Fruit fly (Drosophila melanogaster) whole organism, prepupa: Measurements from ENCODE around the gene CG17477.

ENCODE experiments used
- Blimp-1 ChIP-seq: fragments of 200-800 bp; sonication (Bioruptor generic); optimal IDR thresholded peaks from 3 replicates; lab custom pipeline; 2017; ENCODE audit warnings: missing biosample characterization, missing genetic modification characterization, mild to moderate bottlenecking, moderate library complexity, missing genetic modification reagents
- CG10631 ChIP-seq: fragments of 200-800 bp; sonication (Bioruptor generic); optimal IDR thresholded peaks from 2 replicates; lab custom pipeline; 2016; ENCODE audit warnings: missing biosample characterization, missing genetic modification characterization
- CG10669 ChIP-seq: fragments of 200-800 bp; sonication (Bioruptor generic); optimal IDR thresholded peaks from 3 replicates; lab custom pipeline; 2018; ENCODE audit warnings: missing biosample characterization, mild to moderate bottlenecking, missing genetic modification characterization, moderate library complexity
- CG11762 ChIP-seq: fragments of 200-800 bp; sonication (Bioruptor generic); optimal IDR thresholded peaks from 3 replicates; lab custom pipeline; 2016; ENCODE audit warnings: missing biosample characterization, missing genetic modification characterization; ENCODE audit not compliant: insufficient read depth
- CG15336 ChIP-seq: fragments of 200-800 bp; sonication (Bioruptor generic); IDR thresholded peaks from 2 replicates; pipeline ENCODE4 v1.3.6; 2022; ENCODE audit warnings: missing biosample characterization, missing genetic modification characterization
- CG1621 ChIP-seq: fragments of 200-800 bp; sonication (Bioruptor generic); optimal IDR thresholded peaks from 3 replicates; lab custom pipeline; 2018; ENCODE audit warnings: missing biosample characterization, mild to moderate bottlenecking, missing genetic modification characterization
- CG34406 ChIP-seq: fragments of 200-800 bp; sonication (Bioruptor generic); optimal IDR thresholded peaks from 3 replicates; lab custom pipeline; 2016; ENCODE audit warnings: missing biosample characterization, missing genetic modification characterization
- CG3919 ChIP-seq: fragments of 200-800 bp; sonication (Bioruptor generic); optimal IDR thresholded peaks from 3 replicates; lab custom pipeline; 2016; ENCODE audit warnings: missing biosample characterization, missing genetic modification characterization
- CG4318 ChIP-seq: fragments of 200-800 bp; sonication (Bioruptor generic); optimal IDR thresholded peaks from 3 replicates; lab custom pipeline; 2017; ENCODE audit warnings: missing biosample characterization, mild to moderate bottlenecking, missing genetic modification characterization
- CG6163 ChIP-seq: fragments of 200-800 bp; sonication (Bioruptor generic); IDR thresholded peaks from 3 replicates; pipeline ENCODE4 v1.3.6; 2022; ENCODE audit warnings: missing biosample characterization, missing genetic modification characterization
- CG6276 ChIP-seq: fragments of 200-800 bp; sonication (Bioruptor generic); optimal IDR thresholded peaks from 2 replicates; lab custom pipeline; 2017; ENCODE audit warnings: missing biosample characterization, mild to moderate bottlenecking, missing genetic modification characterization
- CG6792 ChIP-seq: fragments of 200-800 bp; sonication (Bioruptor generic); optimal IDR thresholded peaks from 3 replicates; lab custom pipeline; 2016; ENCODE audit warnings: missing biosample characterization, missing genetic modification characterization
- CG6808 ChIP-seq: fragments of 200-800 bp; sonication (Bioruptor generic); optimal IDR thresholded peaks from 3 replicates; lab custom pipeline; 2017; ENCODE audit warnings: missing biosample characterization, missing genetic modification characterization, mild to moderate bottlenecking, moderate library complexity, missing genetic modification reagents
- CG7368 ChIP-seq: fragments of 200-800 bp; sonication (Bioruptor generic); optimal IDR thresholded peaks from 3 replicates; lab custom pipeline; 2016; ENCODE audit warnings: missing biosample characterization, missing genetic modification characterization
- CG8119 ChIP-seq: fragments of 200-800 bp; sonication (Bioruptor generic); IDR thresholded peaks from 3 replicates; pipeline ENCODE4 v1.3.6; 2022; ENCODE audit warnings: missing biosample characterization, missing genetic modification characterization
- CG8319 ChIP-seq: fragments of 200-800 bp; sonication (Bioruptor generic); optimal IDR thresholded peaks from 3 replicates; lab custom pipeline; 2016; ENCODE audit warnings: missing biosample characterization, missing genetic modification characterization
- CG8632 ChIP-seq: fragments of 200-800 bp; sonication (Bioruptor generic); optimal IDR thresholded peaks from 3 replicates; lab custom pipeline; 2016; ENCODE audit warnings: missing biosample characterization, missing genetic modification characterization
- Eip75B ChIP-seq: fragments of 200-800 bp; sonication (Bioruptor generic); optimal IDR thresholded peaks from 3 replicates; lab custom pipeline; 2016; ENCODE audit warnings: missing biosample characterization, missing genetic modification characterization
- Eip78C ChIP-seq: fragments of 200-800 bp; sonication (Bioruptor generic); peaks from one replicate; lab custom pipeline; 2016; ENCODE audit warnings: missing biosample characterization, missing genetic modification characterization
- Eip93F ChIP-seq: fragments of 200-800 bp; sonication (Bioruptor generic); optimal IDR thresholded peaks from 2 replicates; lab custom pipeline; 2016; ENCODE audit warnings: missing biosample characterization, mild to moderate bottlenecking, missing genetic modification characterization
- Ets21C ChIP-seq: fragments of 200-800 bp; sonication (Bioruptor generic); optimal IDR thresholded peaks from 3 replicates; lab custom pipeline; 2016; ENCODE audit warnings: missing biosample characterization, missing genetic modification characterization
- Ets96B ChIP-seq: fragments of 200-800 bp; optimal IDR thresholded peaks from 2 replicates; lab custom pipeline; 2019; ENCODE audit warnings: missing biosample characterization, mild to moderate bottlenecking, missing genetic modification characterization, moderate library complexity
- Gug ChIP-seq: fragments of 200-800 bp; sonication (Bioruptor generic); IDR thresholded peaks from 2 replicates; pipeline ENCODE4 v1.3.6; 2022; ENCODE audit warnings: missing biosample characterization, missing genetic modification characterization
- Hr38 ChIP-seq: sonication (Bioruptor generic); optimal IDR thresholded peaks from 2 replicates; lab custom pipeline; 2016; ENCODE audit warnings: missing biosample characterization, missing genetic modification characterization
- Hr39 ChIP-seq: fragments of 200-800 bp; sonication (Bioruptor generic); optimal IDR thresholded peaks from 2 replicates; lab custom pipeline; 2016; ENCODE audit warnings: missing biosample characterization, missing genetic modification characterization
- Met ChIP-seq: fragments of 200-800 bp; sonication (Bioruptor generic); optimal IDR thresholded peaks from 3 replicates; lab custom pipeline; 2016; ENCODE audit warnings: missing biosample characterization, missing genetic modification characterization
- OdsH ChIP-seq: fragments of 200-800 bp; sonication (Bioruptor generic); optimal IDR thresholded peaks from 3 replicates; lab custom pipeline; 2016; ENCODE audit warnings: missing biosample characterization, missing genetic modification characterization
- Smox ChIP-seq: fragments of 200-800 bp; sonication (Bioruptor generic); optimal IDR thresholded peaks from 3 replicates; lab custom pipeline; 2016; ENCODE audit warnings: missing biosample characterization, missing genetic modification characterization
- Sox102F ChIP-seq: fragments of 200-800 bp; sonication (Bioruptor generic); optimal IDR thresholded peaks from 2 replicates; lab custom pipeline; 2016; ENCODE audit warnings: missing biosample characterization, mild to moderate bottlenecking, missing genetic modification characterization
- acj6 ChIP-seq: fragments of 200-800 bp; sonication (Bioruptor generic); optimal IDR thresholded peaks from 3 replicates; lab custom pipeline; 2016; ENCODE audit warnings: missing biosample characterization, missing genetic modification characterization
- cyc ChIP-seq: fragments of 200-800 bp; sonication (Bioruptor generic); optimal IDR thresholded peaks from 3 replicates; lab custom pipeline; 2016; ENCODE audit warnings: missing biosample characterization, missing genetic modification characterization
- esn ChIP-seq: fragments of 200-800 bp; sonication (Bioruptor generic); optimal IDR thresholded peaks from 2 replicates; lab custom pipeline; 2016; ENCODE audit warnings: missing biosample characterization, mild to moderate bottlenecking, missing genetic modification characterization, moderate library complexity
- fd59A ChIP-seq: fragments of 200-800 bp; sonication (Bioruptor generic); optimal IDR thresholded peaks from 2 replicates; lab custom pipeline; 2017; ENCODE audit warnings: missing biosample characterization, mild to moderate bottlenecking, missing genetic modification characterization, missing genetic modification reagents
- fkh ChIP-seq: fragments of 200-800 bp; sonication (Bioruptor generic); optimal IDR thresholded peaks from 3 replicates; lab custom pipeline; 2017; ENCODE audit warnings: missing biosample characterization, mild to moderate bottlenecking, missing genetic modification characterization, moderate library complexity
- lz ChIP-seq: fragments of 200-800 bp; sonication (Bioruptor generic); optimal IDR thresholded peaks from 3 replicates; lab custom pipeline; 2016; ENCODE audit warnings: missing biosample characterization, missing genetic modification characterization
- net ChIP-seq: fragments of 200-800 bp; sonication (Bioruptor generic); optimal IDR thresholded peaks from 3 replicates; lab custom pipeline; 2016; ENCODE audit warnings: missing biosample characterization, missing genetic modification characterization
- salr ChIP-seq, 2 experiments: fragments of 200-800 bp; sonication (Bioruptor generic); optimal IDR thresholded peaks; 3 replicates each; lab custom pipeline; 2016 to 2018; ENCODE audit warnings: missing biosample characterization in 2 of 2, missing genetic modification characterization in 2 of 2, mild to moderate bottlenecking in 1 of 2
- svp ChIP-seq: fragments of 200-800 bp; sonication (Bioruptor generic); peaks from one replicate; lab custom pipeline; 2016; ENCODE audit warnings: missing biosample characterization, missing genetic modification characterization
- topi ChIP-seq: fragments of 200-800 bp; sonication (Bioruptor generic); optimal IDR thresholded peaks from 3 replicates; lab custom pipeline; 2016; ENCODE audit warnings: missing biosample characterization, missing genetic modification characterization
- vri ChIP-seq: fragments of 200-800 bp; sonication (Bioruptor generic); optimal IDR thresholded peaks from 3 replicates; lab custom pipeline; 2016; ENCODE audit warnings: missing biosample characterization, mild to moderate bottlenecking, missing genetic modification characterization

Gene CG17477

DNA sequence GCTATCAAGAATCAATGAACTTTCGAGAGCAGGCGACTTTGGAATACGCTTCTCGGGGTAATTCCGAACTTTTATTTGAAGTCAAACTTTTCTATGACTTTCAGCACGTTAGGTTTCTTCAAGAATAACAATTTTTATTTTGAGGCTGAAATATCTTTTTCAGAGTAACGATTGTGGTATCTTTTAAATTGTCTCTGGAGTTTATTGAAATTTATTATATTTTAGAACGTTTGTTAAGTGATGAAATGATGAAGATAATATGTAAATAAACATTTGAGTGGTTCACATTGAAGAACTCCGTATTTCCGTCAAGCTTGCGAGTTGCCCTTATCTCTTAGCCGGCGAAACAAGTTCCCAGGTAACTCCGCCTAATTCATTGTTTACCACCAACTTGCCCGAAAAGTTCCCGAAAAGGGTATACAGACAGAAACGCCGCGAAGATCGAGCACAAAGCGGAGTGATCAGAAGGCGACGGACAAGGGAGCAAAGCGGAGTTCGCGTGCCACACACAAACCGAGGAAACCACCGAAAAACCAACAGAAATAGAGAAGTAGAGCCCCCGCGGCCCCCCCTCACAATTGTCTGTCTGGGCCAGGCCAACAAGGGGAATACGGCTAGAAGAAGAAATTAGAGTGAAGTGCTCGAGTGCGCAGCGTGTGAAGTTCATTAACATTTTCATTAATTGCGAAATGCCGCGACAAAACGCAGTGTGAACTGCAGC lies 9.0 kb downstream of the CG17477 start (continued):
- TF ChIP-seq Ets96B, result peak; percentile 59
- 0 out of 3 replicates have a peak, but pooled peaks have one; percentile 33 for TF ChIP-seq CG6163 (GFP tag; lab: Robert Waterston, UW)
- peak; percentile 54 for TF ChIP-seq net (GFP tag; lab: Kevin White, UChicago)
- no peak for TF ChIP-seq Eip93F (GFP tag; lab: Kevin White, UChicago)
- TF ChIP-seq topi (GFP tag; lab: Kevin White, UChicago), result peak; percentile 79
- TF ChIP-seq Hr38, result no peak
- TF ChIP-seq cyc (GFP tag; lab: Kevin White, UChicago), result peak; percentile 57
- TF ChIP-seq CG8119 (GFP tag; lab: Robert Waterston, UW), result no peak
- TF ChIP-seq CG3919, result peak; percentile 55
- peak; percentile 69 for TF ChIP-seq Hr39 (GFP tag; lab: Kevin White, UChicago)
- peak; percentile 10 for TF ChIP-seq CG1621 (tag; lab: Kevin White, UChicago)
- TF ChIP-seq OdsH, result peak; percentile 58
- TF ChIP-seq CG8319 (GFP tag; lab: Kevin White, UChicago), result peak; percentile 33
- peak; percentile 91 for TF ChIP-seq svp

DNA sequence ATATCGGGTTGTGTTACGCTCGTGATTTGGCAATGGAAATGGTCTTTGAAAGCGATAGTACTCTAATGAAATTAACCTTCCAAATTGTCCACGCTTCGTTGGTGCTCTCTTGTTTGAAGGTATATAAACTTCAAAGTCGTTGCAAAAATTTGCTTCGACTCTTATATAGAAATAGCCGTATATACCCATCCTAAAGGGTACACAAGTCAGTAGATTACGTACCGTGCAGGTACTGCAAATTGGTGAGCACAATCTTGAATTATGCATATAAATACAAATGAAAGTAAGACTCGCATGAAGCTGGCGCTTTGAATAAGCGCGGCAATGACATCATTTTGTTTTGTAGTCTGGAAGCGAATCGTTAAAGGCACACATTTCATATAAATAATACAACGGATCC lies 10.5 kb downstream of the CG17477 start:
- TF ChIP-seq fd59A (GFP tag; lab: Kevin White, UChicago) (no peak), Sox102F (GFP tag; lab: Kevin White, UChicago) (no peak), vri (GFP tag; lab: Kevin White, UChicago) (peak; percentile 40), esn (GFP tag; lab: Kevin White, UChicago) (peak; percentile 14), cyc (GFP tag; lab: Kevin White, UChicago) (no peak), salr (GFP tag; optimal IDR thresholded peaks at IDR 0.05; lab: Kevin White, UChicago) (no peak), CG8632 (no peak), acj6 (GFP tag; lab: Kevin White, UChicago) (no peak), CG8319 (GFP tag; lab: Kevin White, UChicago) (no peak), Gug (GFP tag; lab: Robert Waterston, UW) (no peak), CG11762 (GFP tag; lab: Kevin White, UChicago) (no peak), CG10669 (no peak), Eip75B (no peak), CG10631 (GFP tag; lab: Kevin White, UChicago) (no peak), Eip78C (GFP tag; lab: Kevin White, UChicago) (peak; percentile 55), Hr39 (GFP tag; lab: Kevin White, UChicago) (no peak), CG4318 (GFP tag; lab: Kevin White, UChicago) (no peak), CG1621 (tag; lab: Kevin White, UChicago) (no peak), Ets21C (GFP tag; lab: Kevin White, UChicago) (no peak), Met (GFP tag; lab: Kevin White, UChicago) (peak; percentile 35), topi (GFP tag; lab: Kevin White, UChicago) (no peak), CG6808 (GFP tag; lab: Kevin White, UChicago) (no peak)

- TF ChIP-seq Gug (GFP tag; lab: Robert Waterston, UW), result no peak
- TF ChIP-seq OdsH, result no peak
- no peak for TF ChIP-seq salr (GFP tag; optimal IDR thresholded peaks at IDR 0.05; lab: Kevin White, UChicago)
- peak; percentile 31 for TF ChIP-seq vri (GFP tag; lab: Kevin White, UChicago)
- peak; percentile 95 for TF ChIP-seq fkh (GFP tag; lab: Kevin White, UChicago)
Observed at dm6 chr3R:17115668-17116067, 11.1 kb downstream of the CG17477 start.

- TF ChIP-seq lz (GFP tag; lab: Kevin White, UChicago) (no peak), Smox (GFP tag; lab: Kevin White, UChicago) (no peak), esn (GFP tag; lab: Kevin White, UChicago) (no peak), salr (GFP tag; optimal IDR thresholded peaks at IDR 0.05; lab: Kevin White, UChicago) (no peak), CG8119 (GFP tag; lab: Robert Waterston, UW) (no peak), fkh (GFP tag; lab: Kevin White, UChicago) (no peak), CG34406 (no peak), Eip93F (GFP tag; lab: Kevin White, UChicago) (no peak), CG8319 (GFP tag; lab: Kevin White, UChicago) (no peak), CG15336 (GFP tag; lab: Robert Waterston, UW) (no peak), CG3919 (no peak), topi (GFP tag; lab: Kevin White, UChicago) (no peak), CG6792 (GFP tag; lab: Kevin White, UChicago) (no peak), Ets21C (GFP tag; lab: Kevin White, UChicago) (no peak), Blimp-1 (GFP tag; lab: Kevin White, UChicago) (no peak), CG8632 (no peak), vri (GFP tag; lab: Kevin White, UChicago) (peak; percentile 85), CG6276 (GFP tag; lab: Kevin White, UChicago) (no peak), CG1621 (tag; lab: Kevin White, UChicago) (no peak), CG10631 (GFP tag; lab: Kevin White, UChicago) (no peak), CG11762 (GFP tag; lab: Kevin White, UChicago) (no peak), CG7368 (GFP tag; lab: Kevin White, UChicago) (no peak)
Observed at dm6 chr3R:17110880-17111726, 15.6 kb downstream of the CG17477 start.
